Fruit fly (Drosophila melanogaster): ENCODE results near the gene Raf.
A peak's percentile ranks its signal among the peaks of the same experiment; 100 is the strongest.

The Raf gene

dm6 chrX:2293294-2293988, 1.8 kb upstream of the Raf start, which contains the start of gene CG2865 (continued):
- peak; percentile 95 for TF ChIP-seq CG17829 (tag; optimal IDR thresholded peaks at IDR 0.05)
- peak; percentile 46; the same call in 1 of the 3 replicates for TF ChIP-seq otp (GFP tag; IDR thresholded peaks at IDR 0.05)
- peak; percentile 74 for TF ChIP-seq cas (GFP tag; IDR thresholded peaks at IDR 0.05)
- peak; percentile 95 for TF ChIP-seq CG6813 (GFP tag; optimal IDR thresholded peaks at IDR 0.05)
- TF ChIP-seq repo (GFP tag; optimal IDR thresholded peaks at IDR 0.05) = peak; percentile 78
- peak; percentile 91 for TF ChIP-seq CG4820 (GFP tag; optimal IDR thresholded peaks at IDR 0.05)
- TF ChIP-seq Jarid2 (GFP tag; optimal IDR thresholded peaks at IDR 0.05) = peak; percentile 93
- TF ChIP-seq gcm (GFP tag; optimal IDR thresholded peaks at IDR 0.05) = peak; percentile 96
- TF ChIP-seq CG11504 (tag; optimal IDR thresholded peaks at IDR 0.05) = peak; percentile 96
- TF ChIP-seq CG31224 (GFP tag; IDR thresholded peaks at IDR 0.05) = peak; percentile 78
- TF ChIP-seq CG10565 (GFP tag; optimal IDR thresholded peaks at IDR 0.05) = peak; percentile 83
- peak; percentile 82 for TF ChIP-seq CG14441 (GFP tag; IDR thresholded peaks at IDR 0.05)
- TF ChIP-seq D (optimal IDR thresholded peaks at IDR 0.05) = no peak
- TF ChIP-seq D (GFP tag; optimal IDR thresholded peaks at IDR 0.05) = peak; percentile 89
- TF ChIP-seq CG12071 (GFP tag; optimal IDR thresholded peaks at IDR 0.05) = peak; percentile 92
- peak; percentile 82 for TF ChIP-seq luna (GFP tag; optimal IDR thresholded peaks at IDR 0.05)
- TF ChIP-seq gsb-n (tag; optimal IDR thresholded peaks at IDR 0.05) = peak; percentile 94
- TF ChIP-seq B-H2 (GFP tag; optimal IDR thresholded peaks at IDR 0.05) = peak; percentile 96
- peak; percentile 91 for TF ChIP-seq Max (GFP tag; optimal IDR thresholded peaks at IDR 0.05)
- peak; percentile 87 to 95 for TF ChIP-seq bsh (GFP tag; optimal IDR thresholded peaks at IDR 0.05)
- peak; percentile 93 for TF ChIP-seq Asciz (GFP tag; optimal IDR thresholded peaks at IDR 0.05)
- TF ChIP-seq YL-1 (GFP tag; optimal IDR thresholded peaks at IDR 0.05) = peak; percentile 85
- TF ChIP-seq Sox100B (GFP tag; optimal IDR thresholded peaks at IDR 0.05) = peak; percentile 96
- peak; percentile 94 for TF ChIP-seq CG10209 (GFP tag; optimal IDR thresholded peaks at IDR 0.05)
- peak; percentile 94 for TF ChIP-seq CG17385 (GFP tag; optimal IDR thresholded peaks at IDR 0.05)
- peak; percentile 98 for TF ChIP-seq CG8924 (tag; optimal IDR thresholded peaks at IDR 0.05)
- peak; percentile 97 for TF ChIP-seq PHDP (tag; optimal IDR thresholded peaks at IDR 0.05)
- peak; percentile 78 for TF ChIP-seq CG4730 (GFP tag; IDR thresholded peaks at IDR 0.05)
- peak; percentile 90 for TF ChIP-seq Ptx1 (GFP tag; IDR thresholded peaks at IDR 0.05)
- TF ChIP-seq nom (GFP tag; optimal IDR thresholded peaks at IDR 0.05) = peak; percentile 94
- peak; percentile 87 for TF ChIP-seq tx (GFP tag; optimal IDR thresholded peaks at IDR 0.05)
- peak; percentile 67; the same call in 1 of the 2 replicates for TF ChIP-seq Awh (GFP tag; IDR thresholded peaks at IDR 0.05)
- TF ChIP-seq CG7745 (tag; optimal IDR thresholded peaks at IDR 0.05) = peak; percentile 52
- TF ChIP-seq Lhr (GFP tag; optimal IDR thresholded peaks at IDR 0.05) = peak; percentile 79
- peak; percentile 72 for TF ChIP-seq NC2α (GFP tag; optimal IDR thresholded peaks at IDR 0.05)
- TF ChIP-seq abd-A (tag; optimal IDR thresholded peaks at IDR 0.05) = peak; percentile 96
- peak; percentile 95 for TF ChIP-seq Hand (GFP tag; optimal IDR thresholded peaks at IDR 0.05)
- TF ChIP-seq CG30431 (GFP tag; optimal IDR thresholded peaks at IDR 0.05) = peak; percentile 80
- TF ChIP-seq HHEX (GFP tag; optimal IDR thresholded peaks at IDR 0.05) = peak; percentile 95
- peak; percentile 58 for TF ChIP-seq Mad (GFP tag; optimal IDR thresholded peaks at IDR 0.05)
- TF ChIP-seq Dfd (GFP tag; optimal IDR thresholded peaks at IDR 0.05) = no peak
- TF ChIP-seq CG7963 (GFP tag; IDR thresholded peaks at IDR 0.05; ENCODE audit: partially characterized antibody) = no peak
- no peak for TF ChIP-seq hth (optimal IDR thresholded peaks at IDR 0.05)
- TF ChIP-seq Nf-YC (tag; optimal IDR thresholded peaks at IDR 0.05) = peak; percentile 91
- TF ChIP-seq org-1 (GFP tag; optimal IDR thresholded peaks at IDR 0.05) = peak; percentile 95
- TF ChIP-seq CG13123 (GFP tag; optimal IDR thresholded peaks at IDR 0.05) = peak; percentile 76
- peak; percentile 40 to 78 for TF ChIP-seq insv (GFP tag; optimal IDR thresholded peaks at IDR 0.05)
- peak; percentile 75 for TF ChIP-seq CG14667 (GFP tag; IDR thresholded peaks at IDR 0.05)
- peak; percentile 86 for TF ChIP-seq CG9215 (GFP tag; IDR thresholded peaks at IDR 0.05)
